Fruit fly (Drosophila melanogaster) whole organism, pupa: ENCODE data around the gene Gs1.

ENCODE experiments used
- CG17806 ChIP-seq: fragments of 200-800 bp; sonication (Bioruptor generic); optimal IDR thresholded peaks from 2 replicates; lab custom pipeline; 2018; ENCODE audit warnings: missing biosample characterization, mild to moderate bottlenecking, missing genetic modification characterization, moderate library complexity
- CG32121 ChIP-seq: fragments of 200-800 bp; sonication (Bioruptor generic); IDR thresholded peaks from 2 replicates; pipeline ENCODE4 v1.3.6; 2022; ENCODE audit warnings: missing biosample characterization, missing genetic modification characterization
- CG8301 ChIP-seq: fragments of 200-800 bp; sonication (Bioruptor generic); optimal IDR thresholded peaks from 2 replicates; lab custom pipeline; 2018; ENCODE audit warnings: missing biosample characterization, mild to moderate bottlenecking, missing genetic modification characterization
- D1 ChIP-seq: fragments of 200-800 bp; sonication (Bioruptor generic); optimal IDR thresholded peaks from 2 replicates; lab custom pipeline; 2018; ENCODE audit warnings: missing biosample characterization, mild to moderate bottlenecking, missing genetic modification characterization, moderate library complexity
- Pif1A ChIP-seq: fragments of 200-800 bp; sonication (Bioruptor generic); optimal IDR thresholded peaks from 3 replicates; lab custom pipeline; 2016; ENCODE audit warnings: missing biosample characterization, missing genetic modification characterization

DNA sequence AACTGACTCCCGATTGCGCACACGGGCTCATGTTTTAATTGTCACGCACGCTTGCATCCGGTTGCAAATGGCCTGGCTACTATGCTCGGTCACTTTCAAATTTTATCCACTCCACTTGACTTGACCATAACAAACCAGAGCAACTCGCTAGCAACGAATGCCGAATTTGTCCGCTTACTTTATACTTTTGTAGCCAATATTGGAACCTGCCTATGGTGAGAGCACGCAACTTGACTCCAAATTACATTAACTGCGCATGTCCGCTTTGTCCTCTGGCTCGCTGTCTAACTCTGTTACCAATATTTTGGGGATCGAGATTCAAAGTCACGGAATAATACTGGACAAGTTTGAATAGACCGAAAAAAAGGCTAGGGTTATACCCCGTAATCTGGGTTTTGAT, 21.3 kb downstream of the Gs1 start, which contains the start of gene CG42399:
- TF ChIP-seq CG8301: no peak
- TF ChIP-seq D1 (tag; lab: Kevin White, UChicago): no peak
- TF ChIP-seq CG17806 (tag; lab: Kevin White, UChicago): no peak
- no peak for TF ChIP-seq Pif1A (GFP tag; lab: Kevin White, UChicago)
- TF ChIP-seq CG32121: no peak
